Fruit fly (Drosophila melanogaster): ENCODE data around the gene CG3618.

The CG3618 gene

DNA sequence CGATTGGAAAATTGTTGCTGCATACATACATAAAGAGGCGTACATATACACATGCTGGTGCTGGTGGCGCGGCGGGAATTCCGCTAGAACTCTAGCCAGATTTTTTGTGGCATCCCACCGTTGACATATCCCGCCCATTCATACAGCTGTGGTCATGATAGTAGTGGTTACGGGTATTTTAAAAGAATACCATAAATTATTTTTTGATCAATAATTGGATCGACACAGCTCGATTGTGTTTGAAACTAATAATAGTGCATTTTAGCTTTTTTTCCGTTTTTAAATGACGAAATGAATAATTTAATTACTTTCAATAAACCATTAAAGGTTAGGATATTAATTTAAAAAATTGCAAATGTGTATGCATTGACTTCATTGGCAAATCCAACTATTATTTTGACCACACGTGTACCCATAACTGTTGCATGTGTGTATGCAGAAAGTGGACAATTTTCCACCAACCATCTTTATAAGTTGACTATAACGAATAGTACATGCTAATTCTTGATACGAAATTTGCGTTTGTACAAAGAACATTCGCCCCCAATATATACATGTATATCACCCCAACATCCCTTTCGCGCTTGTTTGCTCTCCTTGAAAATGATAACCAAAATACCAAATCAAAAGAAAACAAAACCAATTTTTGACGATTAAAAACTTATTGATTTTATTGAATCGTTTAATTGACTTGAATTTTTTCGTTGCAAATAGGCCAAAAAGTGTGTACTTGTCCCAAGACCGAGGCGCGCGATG, 43.8 kb downstream of the CG3618 start (continued):
- peak; percentile 46; the same call in 1 of the 2 replicates for TF ChIP-seq MBD-R2 (GFP tag; IDR thresholded peaks at IDR 0.05)
- no peak for TF ChIP-seq fd102C (GFP tag; optimal IDR thresholded peaks at IDR 0.05)
- peak; percentile 77 for TF ChIP-seq gsb-n (tag; optimal IDR thresholded peaks at IDR 0.05)
- TF ChIP-seq dm (GFP tag; optimal IDR thresholded peaks at IDR 0.05): no peak
- no peak for TF ChIP-seq CG4282 (GFP tag; optimal IDR thresholded peaks at IDR 0.05)
- TF ChIP-seq gem (tag; optimal IDR thresholded peaks at IDR 0.05): peak; percentile 88
- peak; percentile 56 for TF ChIP-seq Hr3 (GFP tag; optimal IDR thresholded peaks at IDR 0.05)
- TF ChIP-seq ci (GFP tag; IDR thresholded peaks at IDR 0.05): peak; percentile 92
- TF ChIP-seq nmo (GFP tag; optimal IDR thresholded peaks at IDR 0.05): peak; percentile 80
- TF ChIP-seq fd3F (GFP tag; optimal IDR thresholded peaks at IDR 0.05): peak; percentile 75
- peak; percentile 76 for TF ChIP-seq CG5245 (GFP tag; optimal IDR thresholded peaks at IDR 0.05)
- peak; percentile 88 for TF ChIP-seq CG12769 (tag; optimal IDR thresholded peaks at IDR 0.05)
- TF ChIP-seq Hand (GFP tag; optimal IDR thresholded peaks at IDR 0.05): peak; percentile 9
- no peak; the same call in 1 of the 2 replicates for TF ChIP-seq unc-4 (GFP tag; IDR thresholded peaks at IDR 0.05; ENCODE audit: partially characterized antibody)
- TF ChIP-seq CG7357 (GFP tag; IDR thresholded peaks at IDR 0.05): peak; percentile 54; the same call in 2 of the 3 replicates
- TF ChIP-seq Dp (GFP tag; optimal IDR thresholded peaks at IDR 0.05): no peak
- peak; percentile 70 for TF ChIP-seq CG6854 (GFP tag; optimal IDR thresholded peaks at IDR 0.05)
- peak; percentile 60 for TF ChIP-seq CG13296 (GFP tag; optimal IDR thresholded peaks at IDR 0.05)
- peak; percentile 55 for TF ChIP-seq odd (GFP tag; optimal IDR thresholded peaks at IDR 0.05)
- peak; percentile 84 for TF ChIP-seq caup (GFP tag; optimal IDR thresholded peaks at IDR 0.05; ENCODE audit: severe bottlenecking)
- TF ChIP-seq slp2 (GFP tag; optimal IDR thresholded peaks at IDR 0.05): peak; percentile 67
- peak; percentile 37 for TF ChIP-seq CG15011 (GFP tag; optimal IDR thresholded peaks at IDR 0.05)
- TF ChIP-seq fu2 (GFP tag; optimal IDR thresholded peaks at IDR 0.05): peak; percentile 2
- TF ChIP-seq yki (optimal IDR thresholded peaks at IDR 0.05): no peak
- TF ChIP-seq Nf-YC (tag; optimal IDR thresholded peaks at IDR 0.05): no peak
- TF ChIP-seq fd96Cb (tag; optimal IDR thresholded peaks at IDR 0.05): peak; percentile 73
- peak; percentile 57 for TF ChIP-seq MTF-1 (GFP tag; optimal IDR thresholded peaks at IDR 0.05; ENCODE audit: borderline replicate concordance)
- peak; percentile 83 for TF ChIP-seq CG2120 (GFP tag; optimal IDR thresholded peaks at IDR 0.05)
- peak; percentile 46 for TF ChIP-seq CG1647 (GFP tag; optimal IDR thresholded peaks at IDR 0.05)
- peak; percentile 27 for TF ChIP-seq Camta (GFP tag; optimal IDR thresholded peaks at IDR 0.05)
- TF ChIP-seq PHDP (tag; optimal IDR thresholded peaks at IDR 0.05): peak; percentile 82
- peak; percentile 42; the same call in 1 of the 3 replicates for TF ChIP-seq jigr1 (GFP tag; IDR thresholded peaks at IDR 0.05)
- TF ChIP-seq eyg (GFP tag; optimal IDR thresholded peaks at IDR 0.05): peak; percentile 64
- TF ChIP-seq E2f2 (GFP tag; IDR thresholded peaks at IDR 0.05): peak; percentile 58
- TF ChIP-seq CG4360 (GFP tag; IDR thresholded peaks at IDR 0.05): peak; percentile 51; the same call in 1 of the 2 replicates
- peak; percentile 84 for TF ChIP-seq Meics (GFP tag; optimal IDR thresholded peaks at IDR 0.05)
- TF ChIP-seq Sin3A (optimal IDR thresholded peaks at IDR 0.05): no peak
- peak; percentile 66 for TF ChIP-seq scrt (GFP tag; optimal IDR thresholded peaks at IDR 0.05)
- peak; percentile 63 for TF ChIP-seq CG33213 (GFP tag; optimal IDR thresholded peaks at IDR 0.05)
- peak; percentile 83 for TF ChIP-seq Xbp1 (GFP tag; optimal IDR thresholded peaks at IDR 0.05)
- no peak for TF ChIP-seq crp (GFP tag; optimal IDR thresholded peaks at IDR 0.05)
- TF ChIP-seq CG9817 (tag; optimal IDR thresholded peaks at IDR 0.05): peak; percentile 30
- TF ChIP-seq Gug (GFP tag; IDR thresholded peaks at IDR 0.05): peak; percentile 71; the same call in 3 of the 4 replicates
- TF ChIP-seq ham (GFP tag; IDR thresholded peaks at IDR 0.05): no peak
- TF ChIP-seq gro (GFP tag; optimal IDR thresholded peaks at IDR 0.05): peak; percentile 69
- no peak for TF ChIP-seq pros (GFP tag; optimal IDR thresholded peaks at IDR 0.05)
- TF ChIP-seq CG9932 (GFP tag; IDR thresholded peaks at IDR 0.05): peak; percentile 69
- TF ChIP-seq CG10979 (tag; optimal IDR thresholded peaks at IDR 0.05): peak; percentile 82
- peak; percentile 57; the same call in 1 of the 3 replicates for TF ChIP-seq Mrtf (GFP tag; IDR thresholded peaks at IDR 0.05)

Measured in whole organism, embryonic.